Worm (Caenorhabditis elegans): Measurements from ENCODE around the gene str-141.
"Not testable (repeated sequence)": the region's sequence is repeated elsewhere in the genome, so short reads cannot be mapped to it uniquely, and the experiment has no call there.

- TF ChIP-seq ets-7 (tag; optimal IDR thresholded peaks at IDR 0.05); F13C5.2 (tag; optimal IDR thresholded peaks at IDR 0.05); ama-1 (optimal IDR thresholded peaks at IDR 0.05); sea-1 (GFP tag; conservative IDR thresholded peaks at IDR 0.05); aly-1 (tag; optimal IDR thresholded peaks at IDR 0.05); pes-1 (GFP tag; IDR thresholded peaks at IDR 0.05); ceh-36 (tag; optimal IDR thresholded peaks at IDR 0.05): not testable (repeated sequence)
- TF ChIP-seq flt-1 (GFP tag; IDR thresholded peaks at IDR 0.05) = 0 out of 2 replicates have a peak, but pooled peaks have one; percentile 30
Observed at ce11 chrV:11331811-11332210, 8.2 kb upstream of the str-141 start.
